Fruit fly (Drosophila melanogaster): ENCODE results near the gene robl62A.

robl62A gene

DNA sequence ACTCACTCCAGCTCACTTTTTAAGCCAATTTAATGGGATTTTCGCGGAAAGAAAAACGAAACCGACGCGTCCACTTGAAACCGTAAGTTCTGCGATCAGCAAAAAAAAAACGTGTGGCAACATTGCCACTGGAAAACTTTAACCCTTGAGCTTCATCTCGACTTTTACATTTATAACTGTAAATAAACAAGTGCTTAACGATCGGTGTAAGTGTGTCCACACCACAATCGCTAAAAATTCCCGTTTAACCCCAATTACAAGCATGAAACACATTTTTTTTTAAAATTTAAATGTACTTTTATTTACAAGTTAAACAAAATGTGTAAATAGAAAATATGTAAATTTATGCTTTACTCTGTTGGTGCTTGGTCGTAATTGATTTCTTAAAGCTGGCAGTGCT lies 2.3 kb upstream of the robl62A start, which contains the start of gene Ptp61F:
TSS of gene Ptp61F (minus strand) at position 101 of the 400 bp plus-strand sequence.
- TF ChIP-seq CG8478 (optimal IDR thresholded peaks at IDR 0.05) (no peak), CTCF (optimal IDR thresholded peaks at IDR 0.05) (no peak)

DNA sequence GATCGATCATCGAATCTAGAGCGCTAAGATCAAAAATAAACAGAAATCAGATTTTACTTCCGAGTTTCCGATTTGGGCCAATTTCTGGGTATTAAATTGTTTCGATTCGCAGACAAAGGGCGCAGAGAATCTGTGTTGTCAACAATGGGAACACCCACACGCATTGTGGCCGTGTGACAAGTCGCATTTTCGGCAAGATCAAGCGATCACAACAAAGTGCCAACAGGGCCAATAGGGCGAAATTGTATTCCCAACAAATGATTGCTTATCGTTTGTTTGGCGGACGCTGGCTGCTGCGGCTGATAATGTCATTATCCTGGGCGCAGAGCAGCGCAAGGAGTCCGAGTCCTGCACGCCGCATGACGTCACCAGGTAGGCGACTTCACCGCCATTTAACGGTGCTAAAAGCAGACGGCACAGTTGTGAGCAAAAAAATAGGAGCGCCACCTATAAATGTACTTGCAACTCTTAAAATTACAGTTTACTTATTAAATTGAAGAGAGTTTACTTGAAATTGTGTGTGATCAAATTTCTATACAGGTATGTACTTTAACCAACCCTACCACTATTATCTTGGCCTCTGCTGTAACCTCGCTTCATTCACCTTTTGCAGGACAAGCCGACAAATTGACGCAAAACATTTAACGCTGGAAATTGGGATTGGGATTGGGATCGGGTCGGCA lies 1.7 kb downstream of the robl62A start:
- TF ChIP-seq CTCF (optimal IDR thresholded peaks at IDR 0.05), result no peak
- TF ChIP-seq CG8478 (optimal IDR thresholded peaks at IDR 0.05), result no peak

dm6 chr3L:1484747-1485146 lies 7.3 kb downstream of the robl62A start:
- TF ChIP-seq CG8478 (optimal IDR thresholded peaks at IDR 0.05) (no peak), CTCF (optimal IDR thresholded peaks at IDR 0.05) (no peak)

- TF ChIP-seq CTCF (optimal IDR thresholded peaks at IDR 0.05) (no peak), CG8478 (optimal IDR thresholded peaks at IDR 0.05) (no peak)
Measured at dm6 chr3L:1488592-1489183, 11.3 kb downstream of the robl62A start.

DNA sequence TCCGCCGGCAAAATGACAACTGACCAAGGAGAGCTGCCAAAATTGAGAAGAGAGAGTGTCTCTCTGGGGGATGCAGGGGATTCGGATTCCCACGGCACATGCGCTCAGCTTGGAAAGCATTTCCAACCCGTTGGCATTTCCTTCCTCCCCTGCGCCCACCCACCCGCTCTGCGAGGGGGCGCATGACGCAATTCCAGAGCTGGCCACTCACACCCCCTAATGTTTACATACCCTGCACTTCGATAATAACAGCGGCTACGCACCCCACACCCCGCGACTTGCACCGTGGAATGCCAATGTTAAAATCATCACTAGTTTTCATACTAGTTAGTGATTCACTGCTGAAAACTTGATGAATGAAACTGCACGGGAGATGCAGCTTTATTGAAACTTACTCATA lies 12.1 kb downstream of the robl62A start, which contains the start of gene stet:
TSS of gene stet (minus strand) at position 25 of the 400 bp plus-strand sequence.
- no peak for TF ChIP-seq CG8478 (optimal IDR thresholded peaks at IDR 0.05)
- no peak for TF ChIP-seq CTCF (optimal IDR thresholded peaks at IDR 0.05)

DNA sequence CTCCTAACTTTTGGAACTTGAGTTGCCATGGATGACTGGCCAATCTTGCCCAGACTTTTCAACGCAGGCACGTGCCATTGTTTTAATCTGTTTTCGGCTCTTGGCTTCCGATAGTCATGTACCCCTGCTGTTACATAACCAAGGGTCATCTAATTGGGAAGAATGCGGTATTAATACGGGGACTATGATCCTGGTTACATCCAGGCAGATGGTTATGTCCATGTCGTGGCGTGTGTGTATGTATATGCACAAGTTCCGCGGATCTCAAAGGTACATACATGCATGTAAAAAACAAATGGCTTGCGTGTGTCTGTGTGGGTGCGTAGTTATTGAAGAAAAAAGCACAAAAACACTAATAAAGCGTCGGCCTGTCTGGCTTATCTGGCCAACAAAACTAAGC lies 18.4 kb downstream of the robl62A start:
- TF ChIP-seq CTCF (optimal IDR thresholded peaks at IDR 0.05) (no peak), CG8478 (optimal IDR thresholded peaks at IDR 0.05) (no peak)

dm6 chr3L:1496408-1496807 lies 19.0 kb downstream of the robl62A start, which contains the start of gene CG12084:
Gene CG12084 (minus strand): TSS chr3L:1496643.
- peak in 1 of 2 experiments; percentile 6 for TF ChIP-seq CTCF (optimal IDR thresholded peaks at IDR 0.05)
- TF ChIP-seq CG8478 (optimal IDR thresholded peaks at IDR 0.05), result no peak

DNA sequence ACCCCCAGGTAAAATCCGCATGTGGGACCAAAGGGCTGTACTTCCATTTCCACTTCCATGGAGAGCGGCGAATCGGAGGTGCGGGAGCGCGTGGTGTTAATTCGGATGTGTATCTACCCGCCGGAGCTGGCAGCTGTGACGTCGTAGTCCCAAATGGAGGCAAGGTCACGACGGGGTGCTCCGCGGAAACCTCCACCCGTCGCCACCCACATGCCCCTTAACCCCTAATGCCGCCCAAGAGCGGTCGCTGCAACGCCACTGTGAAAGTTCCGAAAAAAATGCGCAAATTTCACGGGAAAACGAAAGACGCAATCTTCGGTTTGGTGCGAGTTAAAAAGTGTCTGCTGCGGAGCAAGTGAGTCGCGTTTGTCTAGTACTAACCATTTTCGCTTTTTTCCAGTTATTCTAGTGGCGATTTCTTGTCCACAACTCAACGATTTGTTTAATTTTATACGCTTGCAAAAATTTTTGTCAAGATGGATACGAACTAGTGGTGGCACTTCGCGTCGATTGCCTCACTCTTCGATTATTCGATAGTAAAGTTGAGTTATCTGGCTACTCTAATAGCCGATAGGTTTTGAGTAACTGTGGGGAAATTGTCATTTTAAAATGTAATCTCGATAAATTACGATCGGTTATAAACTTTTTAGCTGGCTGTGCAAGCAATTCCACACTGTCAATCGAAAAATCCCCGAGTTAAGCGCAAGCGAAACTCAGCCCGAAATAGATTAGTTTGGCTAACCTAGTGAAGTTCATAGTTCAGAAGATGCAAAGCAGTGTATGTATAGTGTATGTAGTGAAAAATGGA lies 24.9 kb downstream of the robl62A start, which contains the start of the genes hfp and Psa:
TSS of gene hfp (minus strand) at position 505 of the 808 bp plus-strand sequence.
TSS of gene Psa (plus strand) at position 758 of the 808 bp plus-strand sequence.
- TF ChIP-seq CG8478 (optimal IDR thresholded peaks at IDR 0.05) (no peak), CTCF (optimal IDR thresholded peaks at IDR 0.05) (no peak)

- TF ChIP-seq CG8478 (optimal IDR thresholded peaks at IDR 0.05) (no peak), CTCF (optimal IDR thresholded peaks at IDR 0.05) (no peak)
Measured at dm6 chr3L:1515820-1516540, 38.6 kb downstream of the robl62A start.

- TF ChIP-seq CG8478 (optimal IDR thresholded peaks at IDR 0.05), result no peak
- TF ChIP-seq CTCF (optimal IDR thresholded peaks at IDR 0.05), result no peak
Measured at dm6 chr3L:1516631-1517273, 39.3 kb downstream of the robl62A start, which contains the start of gene cue. Gene cue (minus strand): TSS chr3L:1517271.

dm6 chr3L:1517274-1518047 lies 40.0 kb downstream of the robl62A start:
- TF ChIP-seq CTCF (optimal IDR thresholded peaks at IDR 0.05), result peak in 1 of 2 experiments; percentile 12
- no peak for TF ChIP-seq CG8478 (optimal IDR thresholded peaks at IDR 0.05)

DNA sequence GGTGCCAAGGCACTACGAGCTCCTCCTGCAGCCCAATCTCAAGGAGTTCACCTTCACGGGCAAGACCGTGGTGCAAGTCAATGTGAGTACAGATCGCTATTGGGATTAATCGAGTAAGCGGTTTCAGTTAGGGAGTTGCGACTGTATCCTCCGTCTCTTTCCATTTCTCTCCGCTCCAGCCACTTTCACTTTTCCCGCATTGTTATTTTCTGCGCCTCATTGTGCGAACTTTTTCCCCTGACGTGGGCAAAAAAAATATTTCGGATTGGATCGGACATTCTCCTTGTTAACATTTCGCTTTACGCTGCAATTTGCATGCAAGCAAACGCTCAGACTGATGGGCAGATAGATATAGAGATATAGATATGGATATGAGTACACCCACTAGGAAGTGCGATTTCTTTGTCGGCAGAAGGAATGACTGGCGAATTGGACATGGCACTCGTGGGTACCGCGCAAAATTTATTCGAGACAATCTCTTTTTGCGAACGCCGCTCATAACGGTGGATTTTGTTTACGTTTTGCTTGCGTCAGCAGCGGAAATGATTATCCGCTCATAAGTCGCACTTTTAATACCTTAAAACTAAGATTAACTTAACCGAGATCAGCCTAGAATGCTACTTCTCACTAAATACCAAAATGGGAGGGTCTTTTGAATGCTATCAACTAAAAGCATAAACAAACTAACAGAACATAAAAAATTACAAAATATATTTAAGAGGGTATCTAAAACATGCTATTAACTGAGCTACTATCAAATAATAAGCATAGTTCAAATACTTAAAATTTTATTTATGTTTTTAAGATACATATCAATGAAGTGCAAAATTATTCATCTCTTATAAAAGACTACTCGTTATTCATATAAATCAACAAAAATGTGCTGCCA lies 41.5 kb downstream of the robl62A start:
- TF ChIP-seq CG8478 (optimal IDR thresholded peaks at IDR 0.05) (no peak), CTCF (optimal IDR thresholded peaks at IDR 0.05) (no peak)
